Fruit fly (Drosophila melanogaster): ENCODE measurements around the gene Alg14.
A peak's percentile ranks its signal among the peaks of the same experiment; 100 is the strongest.

Gene Alg14

DNA sequence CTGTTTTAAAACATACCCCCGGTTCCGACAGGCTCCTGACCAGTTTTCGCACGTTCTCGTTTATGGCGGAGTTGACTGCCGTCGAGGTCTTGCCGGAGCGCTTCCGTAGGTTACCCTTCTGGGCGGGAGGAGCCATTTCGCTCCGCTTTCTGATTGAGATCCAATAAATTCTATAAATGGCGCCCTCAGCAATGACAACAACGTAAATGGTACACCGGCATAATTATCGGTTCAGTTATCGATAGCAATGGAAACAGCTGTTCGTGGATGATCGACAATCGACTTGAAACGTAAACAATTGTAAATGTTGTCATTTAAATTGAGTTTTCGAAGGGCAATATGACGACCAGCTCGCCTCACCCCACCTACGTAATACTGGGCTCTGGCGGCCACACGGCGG, at the start of gene Alg14, which contains the start of gene Grip128 (continued):
- TF ChIP-seq Adf1 (GFP tag; IDR thresholded peaks at IDR 0.05) (no peak), nerfin-2 (GFP tag; IDR thresholded peaks at IDR 0.05; ENCODE audit: partially characterized antibody) (peak; percentile 76), CG7963 (GFP tag; IDR thresholded peaks at IDR 0.05; ENCODE audit: partially characterized antibody) (0 out of 3 replicates have a peak, but pooled peaks have one; percentile 17), Hr51 (GFP tag; optimal IDR thresholded peaks at IDR 0.05) (no peak), Dp (GFP tag; optimal IDR thresholded peaks at IDR 0.05) (peak; percentile 48), unc-4 (GFP tag; IDR thresholded peaks at IDR 0.05; ENCODE audit: partially characterized antibody) (peak; percentile 50; the same call in 1 of the 2 replicates), Bgb (GFP tag; IDR thresholded peaks at IDR 0.05; ENCODE audit: partially characterized antibody) (peak; percentile 56), tup (GFP tag; optimal IDR thresholded peaks at IDR 0.05) (no peak), BEAF-32 (GFP tag; optimal IDR thresholded peaks at IDR 0.05) (peak; percentile 44)

- TF ChIP-seq CG1832 (GFP tag; optimal IDR thresholded peaks at IDR 0.05) (no peak), sisA (GFP tag; IDR thresholded peaks at IDR 0.05) (no peak), Rx (GFP tag; IDR thresholded peaks at IDR 0.05) (no peak), CG43689 (GFP tag; IDR thresholded peaks at IDR 0.05) (no peak), CG8359 (GFP tag; optimal IDR thresholded peaks at IDR 0.05; ENCODE audit: borderline replicate concordance) (no peak), CG10543 (GFP tag; optimal IDR thresholded peaks at IDR 0.05) (peak; percentile 86), abd-A (tag; optimal IDR thresholded peaks at IDR 0.05) (peak; percentile 83), Chrac-16 (GFP tag; optimal IDR thresholded peaks at IDR 0.05) (no peak), ERR (GFP tag; optimal IDR thresholded peaks at IDR 0.05) (no peak), Med (GFP tag) (peak; percentile 17), hbn (GFP tag; IDR thresholded peaks at IDR 0.05; ENCODE audit: partially characterized antibody) (no peak), dimm (GFP tag; IDR thresholded peaks at IDR 0.05) (no peak), Pdp1 (GFP tag; optimal IDR thresholded peaks at IDR 0.05) (no peak), nerfin-2 (GFP tag; IDR thresholded peaks at IDR 0.05; ENCODE audit: partially characterized antibody) (no peak), CG17359 (tag; optimal IDR thresholded peaks at IDR 0.05) (no peak), CG11695 (GFP tag; IDR thresholded peaks at IDR 0.05) (no peak), HLH4C (GFP tag; IDR thresholded peaks at IDR 0.05; ENCODE audit: partially characterized antibody) (no peak), CTCF (GFP tag; optimal IDR thresholded peaks at IDR 0.05) (no peak), lab (GFP tag; optimal IDR thresholded peaks at IDR 0.05) (peak; percentile 10), ac (GFP tag; optimal IDR thresholded peaks at IDR 0.05) (no peak), luna (GFP tag; optimal IDR thresholded peaks at IDR 0.05) (no peak), YL-1 (GFP tag; optimal IDR thresholded peaks at IDR 0.05) (no peak), CG5245 (GFP tag; optimal IDR thresholded peaks at IDR 0.05) (no peak), Elba2 (GFP tag; optimal IDR thresholded peaks at IDR 0.05) (no peak), tx (GFP tag; optimal IDR thresholded peaks at IDR 0.05) (no peak), trem (tag; optimal IDR thresholded peaks at IDR 0.05) (no peak), bsh (GFP tag; optimal IDR thresholded peaks at IDR 0.05) (no peak), Adf1 (GFP tag; IDR thresholded peaks at IDR 0.05) (peak; percentile 17; the same call in 1 of the 2 replicates), Antp (GFP tag; optimal IDR thresholded peaks at IDR 0.05) (no peak), CG16779 (GFP tag; IDR thresholded peaks at IDR 0.05) (no peak), wek (GFP tag; optimal IDR thresholded peaks at IDR 0.05) (no peak), dpn (GFP tag; optimal IDR thresholded peaks at IDR 0.05) (no peak), CG15601 (tag; optimal IDR thresholded peaks at IDR 0.05) (no peak), Deaf1 (tag; optimal IDR thresholded peaks at IDR 0.05) (peak; percentile 98), slou (GFP tag; optimal IDR thresholded peaks at IDR 0.05) (no peak), CG8924 (tag; optimal IDR thresholded peaks at IDR 0.05) (no peak), Dip3 (GFP tag; optimal IDR thresholded peaks at IDR 0.05) (no peak), CG9437 (GFP tag; optimal IDR thresholded peaks at IDR 0.05) (no peak), Bteb2 (GFP tag; optimal IDR thresholded peaks at IDR 0.05) (no peak), slbo (GFP tag; IDR thresholded peaks at IDR 0.05) (no peak), dan (GFP tag; IDR thresholded peaks at IDR 0.05) (no peak)
These were observed 30.7 kb upstream of the Alg14 start, which contains the start of gene Cngl for dm6 chrX:15441245-15441644. Cngl (minus strand) TSS chrX:15441252.
